Worm (Caenorhabditis elegans) whole organism, early embryonic: Measurements from ENCODE around the gene C53A3.3.

ENCODE experiments used
- B0310.2 ChIP-seq: sonication (generic microtip); optimal IDR thresholded peaks from 2 replicates; lab custom pipeline; 2016; ENCODE audit warnings: mild to moderate bottlenecking, missing genetic modification characterization, missing compliant biosample characterization
- F13C5.2 ChIP-seq: sonication (generic microtip); optimal IDR thresholded peaks from 2 replicates; lab custom pipeline; 2017; ENCODE audit warnings: mild to moderate bottlenecking, missing genetic modification characterization, inconsistent platforms, missing compliant biosample characterization
- ceh-36 ChIP-seq: sonication (generic microtip); optimal IDR thresholded peaks from 2 replicates; lab custom pipeline; 2016; ENCODE audit warnings: missing genetic modification characterization, inconsistent platforms, missing compliant biosample characterization
- scrt-1 ChIP-seq: fragments of 200-800 bp; sonication (Bioruptor generic); IDR thresholded peaks from 2 replicates; pipeline ENCODE4 v1.3.6; 2022; ENCODE audit warnings: missing genetic modification characterization, missing compliant biosample characterization

DNA sequence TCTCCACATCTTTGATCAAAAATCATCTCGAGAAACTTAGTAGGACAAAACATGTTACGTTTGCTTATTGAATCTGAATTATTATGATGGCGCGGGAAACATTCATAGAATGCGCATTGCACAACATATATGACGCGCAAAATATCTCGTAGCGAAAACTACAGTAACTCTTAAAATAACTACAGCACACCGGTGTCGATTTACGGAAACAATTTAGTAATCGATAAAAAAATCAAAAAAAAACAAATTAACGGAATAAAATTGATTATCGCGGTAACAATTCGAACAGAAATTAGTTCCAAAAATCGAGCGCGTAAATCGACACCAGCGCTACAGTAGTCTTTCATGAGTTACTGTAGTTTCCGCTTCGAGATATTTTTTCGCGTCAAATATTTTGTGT, 34.2 kb upstream of the C53A3.3 start:
- TF ChIP-seq B0310.2 (no peak), scrt-1 (GFP tag; lab: Robert Waterston, UW) (no peak), ceh-36 (no peak), F13C5.2 (tag; lab: Kevin White, UChicago) (no peak)
